Worm (Caenorhabditis elegans): ENCODE data around the gene srt-23.

The srt-23 gene

ce11 chrIV:800518-800917 is 44.0 kb downstream of the srt-23 start, which contains the start of gene mrpl-46:
Gene mrpl-46, plus strand, starts transcription at chrIV:800818.
- TF ChIP-seq ztf-11 (tag; optimal IDR thresholded peaks at IDR 0.05): no peak
- TF ChIP-seq sea-2 (GFP tag; optimal IDR thresholded peaks at IDR 0.05): no peak
- no peak for TF ChIP-seq nhr-12 (tag; optimal IDR thresholded peaks at IDR 0.05)
- no peak for TF ChIP-seq lin-15B (tag; optimal IDR thresholded peaks at IDR 0.05)
- no peak for TF ChIP-seq mml-1 (tag; optimal IDR thresholded peaks at IDR 0.05)
- TF ChIP-seq pha-4 (tag; optimal IDR thresholded peaks at IDR 0.05): no peak
- TF ChIP-seq ceh-82 (tag; optimal IDR thresholded peaks at IDR 0.05): no peak
- TF ChIP-seq nhr-67 (tag; optimal IDR thresholded peaks at IDR 0.05): no peak

DNA sequence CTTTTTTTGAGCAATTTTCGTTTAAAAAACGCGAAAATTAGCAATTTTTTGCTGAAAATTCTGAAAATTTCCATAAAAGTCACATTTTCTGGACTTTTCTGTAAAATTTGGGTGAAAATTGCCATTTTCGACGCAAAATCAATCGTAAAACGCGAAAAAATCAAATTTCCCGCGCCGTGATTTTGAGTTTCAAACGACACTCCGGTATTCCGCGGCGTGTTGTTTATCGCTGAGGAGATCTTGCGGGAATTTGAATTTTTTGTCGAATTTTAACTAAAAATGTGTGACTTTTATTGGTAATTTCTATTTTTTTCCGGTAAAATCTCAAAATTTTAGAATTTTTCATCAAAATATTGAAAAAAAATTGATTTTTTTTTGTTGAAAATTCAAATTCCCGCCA is 44.6 kb downstream of the srt-23 start:
- TF ChIP-seq ztf-11 (tag; optimal IDR thresholded peaks at IDR 0.05) (no peak), ceh-16 (tag; optimal IDR thresholded peaks at IDR 0.05) (no peak), aly-2 (tag; optimal IDR thresholded peaks at IDR 0.05) (no peak), ZK546.5 (tag; optimal IDR thresholded peaks at IDR 0.05) (no peak), elt-3 (tag; optimal IDR thresholded peaks at IDR 0.05) (no peak)

ce11 chrIV:804802-805201 is 48.3 kb downstream of the srt-23 start, which contains the start of gene Y55F3BL.4:
Gene Y55F3BL.4, plus strand, starts transcription at chrIV:805102.
- TF ChIP-seq ztf-11 (tag; optimal IDR thresholded peaks at IDR 0.05): no peak
- TF ChIP-seq nhr-237 (tag; optimal IDR thresholded peaks at IDR 0.05): no peak
- no peak for TF ChIP-seq nhr-23 (tag; optimal IDR thresholded peaks at IDR 0.05)
- TF ChIP-seq elt-2 (tag; optimal IDR thresholded peaks at IDR 0.05): no peak
- no peak for TF ChIP-seq mdl-1 (tag; optimal IDR thresholded peaks at IDR 0.05)
- TF ChIP-seq ZK546.5 (tag; optimal IDR thresholded peaks at IDR 0.05): no peak
- TF ChIP-seq aly-2 (tag; optimal IDR thresholded peaks at IDR 0.05): no peak
- TF ChIP-seq ceh-9 (tag; optimal IDR thresholded peaks at IDR 0.05): no peak

- TF ChIP-seq daf-12 (tag; optimal IDR thresholded peaks at IDR 0.05) (no peak), ceh-28 (tag; optimal IDR thresholded peaks at IDR 0.05) (peak; percentile 70), ZK546.5 (tag; optimal IDR thresholded peaks at IDR 0.05) (no peak)
Observed at ce11 chrIV:805693-806092, 49.2 kb downstream of the srt-23 start.

ce11 chrIV:807027-807516 is 50.6 kb downstream of the srt-23 start, which contains the start of gene Y55F3BL.6:
Gene Y55F3BL.6, minus strand, starts transcription at chrIV:807077.
- TF ChIP-seq aly-2 (tag; optimal IDR thresholded peaks at IDR 0.05): no peak
- TF ChIP-seq lin-15B (tag; optimal IDR thresholded peaks at IDR 0.05): peak; percentile 14
